Worm (Caenorhabditis elegans) whole organism, young adult: ENCODE results near the gene T01B7.9.

ENCODE experiments used
- B0019.2 ChIP-seq: fragments of 200-800 bp; sonication (Bioruptor generic); conservative IDR thresholded peaks from 2 replicates; pipeline ENCODE4 v1.3.6; 2022; ENCODE audit warnings: missing genetic modification reagents, missing genetic modification characterization, missing compliant biosample characterization
- F23B12.7 ChIP-seq: sonication (generic microtip); optimal IDR thresholded peaks from 2 replicates; lab custom pipeline; 2017; ENCODE audit warnings: missing genetic modification characterization, mild to moderate bottlenecking, missing compliant biosample characterization, antibody characterized with exemption, moderate library complexity; ENCODE audit not compliant: insufficient read depth
- F52B5.7 ChIP-seq: sonication (generic microtip); optimal IDR thresholded peaks from 2 replicates; lab custom pipeline; 2016; ENCODE audit warnings: mild to moderate bottlenecking, missing genetic modification characterization, missing compliant biosample characterization
- F57A8.1 ChIP-seq: fragments of 200-800 bp; sonication (Bioruptor generic); optimal IDR thresholded peaks from 2 replicates; lab custom pipeline; 2018; ENCODE audit warnings: mild to moderate bottlenecking, missing genetic modification characterization, moderate library complexity, missing compliant biosample characterization
- F57C9.4 ChIP-seq: sonication (generic microtip); optimal IDR thresholded peaks from 2 replicates; lab custom pipeline; 2017; ENCODE audit warnings: mild to moderate bottlenecking, missing genetic modification characterization, missing compliant biosample characterization
- K12H6.12 ChIP-seq: fragments of 200-800 bp; sonication (Bioruptor generic); optimal IDR thresholded peaks from 2 replicates; lab custom pipeline; 2018; ENCODE audit warnings: mild to moderate bottlenecking, missing genetic modification characterization, missing compliant biosample characterization
- T26A5.8 ChIP-seq: sonication (generic microtip); optimal IDR thresholded peaks from 2 replicates; lab custom pipeline; 2016; ENCODE audit warnings: missing genetic modification characterization, missing compliant biosample characterization
- Y67H2A.10 ChIP-seq: fragments of 200-800 bp; sonication (Bioruptor generic); conservative IDR thresholded peaks from 2 replicates; pipeline ENCODE4 v1.3.6; 2022; ENCODE audit warnings: missing genetic modification reagents, missing genetic modification characterization, missing compliant biosample characterization
- Y95B8A.8 ChIP-seq: fragments of 200-800 bp; sonication (Bioruptor generic); IDR thresholded peaks from 2 replicates; pipeline ENCODE4 v1.3.6; 2022; ENCODE audit warnings: missing genetic modification reagents, missing genetic modification characterization, missing compliant biosample characterization
- ama-1 ChIP-seq, 3 experiments: fragments of 150-350 bp in 1 of 3; sonication (generic microtip) in 2 of 3; optimal IDR thresholded peaks; 2 replicates each; lab custom pipeline; 2014 to 2018; ENCODE audit warnings: missing biosample characterization in 2 of 3, missing genetic modification characterization in 2 of 3, missing genetic modification reagents in 2 of 3
- aptf-2 ChIP-seq: fragments of 200-800 bp; sonication (Bioruptor generic); conservative IDR thresholded peaks from 2 replicates; pipeline ENCODE4 v1.3.6; 2022; ENCODE audit warnings: missing genetic modification reagents, missing genetic modification characterization, missing compliant biosample characterization
- aptf-3 ChIP-seq: fragments of 200-800 bp; sonication (Bioruptor generic); IDR thresholded peaks from 2 replicates; pipeline ENCODE4 v1.3.6; 2022; ENCODE audit warnings: missing genetic modification characterization, missing compliant biosample characterization
- athp-1 ChIP-seq: sonication (generic microtip); optimal IDR thresholded peaks from 2 replicates; lab custom pipeline; 2017; ENCODE audit warnings: mild to moderate bottlenecking, missing genetic modification characterization, missing compliant biosample characterization
- attf-5 ChIP-seq: fragments of 200-800 bp; sonication (Bioruptor generic); optimal IDR thresholded peaks from 2 replicates; lab custom pipeline; 2018; ENCODE audit warnings: mild to moderate bottlenecking, missing genetic modification characterization, missing compliant biosample characterization
- ceh-79 ChIP-seq: sonication (generic microtip); optimal IDR thresholded peaks from 2 replicates; lab custom pipeline; 2017; ENCODE audit warnings: mild to moderate bottlenecking, missing genetic modification characterization, missing compliant biosample characterization
- dox-1 ChIP-seq: fragments of 200-800 bp; sonication (Bioruptor generic); IDR thresholded peaks from 2 replicates; pipeline ENCODE4 v1.3.6; 2022; ENCODE audit warnings: missing genetic modification reagents, missing genetic modification characterization, missing compliant biosample characterization
- hlh-26 ChIP-seq: fragments of 200-800 bp; sonication (Bioruptor generic); conservative IDR thresholded peaks from 2 replicates; pipeline ENCODE4 v1.3.6; 2022; ENCODE audit warnings: missing genetic modification reagents, missing genetic modification characterization, missing compliant biosample characterization
- hmg-1.2 ChIP-seq: fragments of 200-800 bp; sonication (Bioruptor generic); IDR thresholded peaks from 2 replicates; pipeline ENCODE4 v1.3.6; 2022; ENCODE audit warnings: missing genetic modification reagents, missing genetic modification characterization, missing compliant biosample characterization
- hsf-1 ChIP-seq: fragments of 200-800 bp; sonication (Bioruptor generic); IDR thresholded peaks from 2 replicates; pipeline ENCODE4 v1.3.6; 2022; ENCODE audit warnings: missing genetic modification reagents, missing genetic modification characterization, missing compliant biosample characterization
- lag-1 ChIP-seq: fragments of 200-800 bp; sonication (Bioruptor generic); IDR thresholded peaks from 2 replicates; pipeline ENCODE4 v1.3.6; 2022; ENCODE audit warnings: missing genetic modification reagents, missing genetic modification characterization, missing compliant biosample characterization
- lin-35 ChIP-seq, 3 experiments: fragments of 150-350 bp in 2 of 3; sonication (generic microtip) in 1 of 3; optimal IDR thresholded peaks; 2 replicates each; lab custom pipeline; 2014 to 2018; ENCODE audit warnings: missing biosample characterization in 3 of 3, missing genetic modification characterization in 3 of 3, missing genetic modification reagents in 3 of 3
- lin-40 ChIP-seq: sonication (generic microtip); optimal IDR thresholded peaks from 2 replicates; lab custom pipeline; 2016; ENCODE audit warnings: missing genetic modification characterization, mild to moderate bottlenecking, missing compliant biosample characterization, missing genotype, missing genetic modification reagents
- lsl-1 ChIP-seq: fragments of 200-800 bp; sonication (Bioruptor generic); optimal IDR thresholded peaks from 2 replicates; lab custom pipeline; 2018; ENCODE audit warnings: mild to moderate bottlenecking, missing genetic modification characterization, moderate library complexity, missing compliant biosample characterization
- madf-10 ChIP-seq: sonication (generic microtip); optimal IDR thresholded peaks from 2 replicates; lab custom pipeline; 2016; ENCODE audit warnings: mild to moderate bottlenecking, missing genetic modification characterization, missing compliant biosample characterization
- madf-8 ChIP-seq: fragments of 200-800 bp; sonication (Bioruptor generic); conservative IDR thresholded peaks from 2 replicates; pipeline ENCODE4 v1.3.6; 2022; ENCODE audit warnings: missing genetic modification reagents, missing genetic modification characterization, missing compliant biosample characterization
- nfya-1 ChIP-seq: sonication (generic microtip); optimal IDR thresholded peaks from 2 replicates; lab custom pipeline; 2017; ENCODE audit warnings: antibody characterized with exemption, missing compliant biosample characterization, missing genetic modification characterization, borderline replicate concordance; ENCODE audit not compliant: insufficient read depth
- nhr-120 ChIP-seq: fragments of 200-800 bp; sonication (Bioruptor generic); IDR thresholded peaks from 2 replicates; pipeline ENCODE4 v1.3.6; 2022; ENCODE audit warnings: missing genetic modification characterization, missing compliant biosample characterization
- nhr-179 ChIP-seq: sonication (generic microtip); optimal IDR thresholded peaks from 2 replicates; lab custom pipeline; 2016; ENCODE audit warnings: mild to moderate bottlenecking, missing genetic modification characterization, missing compliant biosample characterization
- pha-4 ChIP-seq: fragments of 150-350 bp; sonication (generic microtip); optimal IDR thresholded peaks from 2 replicates; lab custom pipeline; 2014; ENCODE audit warnings: missing biosample characterization, missing genetic modification reagents, missing genetic modification characterization
- sdz-38 ChIP-seq: sonication (generic microtip); optimal IDR thresholded peaks from 2 replicates; lab custom pipeline; 2016; ENCODE audit warnings: missing genotype, missing genetic modification characterization, missing compliant biosample characterization
- sptf-2 ChIP-seq: fragments of 200-800 bp; sonication (Bioruptor generic); optimal IDR thresholded peaks from 2 replicates; lab custom pipeline; 2018; ENCODE audit warnings: mild to moderate bottlenecking, missing genetic modification characterization, missing compliant biosample characterization
- tlf-1 ChIP-seq: fragments of 200-800 bp; sonication (Bioruptor generic); optimal IDR thresholded peaks from 2 replicates; lab custom pipeline; 2018; ENCODE audit warnings: mild to moderate bottlenecking, missing genetic modification characterization, missing compliant biosample characterization
- unc-62 ChIP-seq: fragments of 150-350 bp; optimal IDR thresholded peaks from 2 replicates; lab custom pipeline; 2014; ENCODE audit warnings: missing biosample characterization, missing genetic modification reagents, missing genetic modification characterization
- zim-3 ChIP-seq: sonication (generic microtip); optimal IDR thresholded peaks from 2 replicates; lab custom pipeline; 2017; ENCODE audit warnings: mild to moderate bottlenecking, missing genetic modification characterization, moderate library complexity, missing compliant biosample characterization

Gene T01B7.9

DNA sequence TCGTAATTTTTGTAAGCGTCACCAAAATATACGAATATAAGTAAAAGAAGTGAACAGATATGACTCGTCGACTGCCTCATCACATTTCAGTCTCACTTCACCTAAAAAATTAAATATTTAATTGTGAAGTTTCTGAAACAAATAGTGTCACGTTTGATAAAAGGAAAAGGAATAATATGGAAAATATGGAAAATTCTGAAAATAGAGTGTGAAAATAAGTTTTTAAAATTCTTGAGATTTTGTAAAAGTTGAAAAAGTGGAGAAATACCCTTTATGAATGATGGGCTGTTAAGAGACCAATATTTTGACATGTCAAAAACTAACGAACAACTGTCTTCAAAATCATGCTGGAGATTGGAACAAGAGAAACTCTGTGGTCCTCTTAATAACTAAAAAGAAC lies at the start of gene T01B7.9:
Gene T01B7.9, minus strand, starts transcription at position 101 of the 400 bp plus-strand sequence.
- TF ChIP-seq hlh-26: no peak
- no peak for TF ChIP-seq zim-3 (tag; lab: Kevin White, UChicago)
- no peak for TF ChIP-seq attf-5 (GFP tag; lab: Kevin White, UChicago)
- TF ChIP-seq tlf-1 (GFP tag; lab: Kevin White, UChicago): no peak
- no peak for TF ChIP-seq sdz-38 (tag; lab: Kevin White, UChicago)
- no peak for TF ChIP-seq Y67H2A.10 (GFP tag; lab: Robert Waterston, UW)
- TF ChIP-seq nhr-120 (GFP tag; lab: Robert Waterston, UW): no peak
- no peak for TF ChIP-seq athp-1 (tag; lab: Kevin White, UChicago)
- no peak for TF ChIP-seq nhr-179 (tag; lab: Kevin White, UChicago)
- no peak for TF ChIP-seq nfya-1
- TF ChIP-seq lag-1 (GFP tag; lab: Robert Waterston, UW): no peak
- TF ChIP-seq ama-1 (optimal IDR thresholded peaks at IDR 0.05; lab: Kevin White, UChicago): no peak
- no peak for TF ChIP-seq ama-1 (GFP tag; optimal IDR thresholded peaks at IDR 0.05; lab: Kevin White, UChicago)
- TF ChIP-seq F52B5.7 (tag; lab: Kevin White, UChicago): no peak
- TF ChIP-seq madf-8 (GFP tag; lab: Robert Waterston, UW): no peak
- TF ChIP-seq Y95B8A.8 (GFP tag; lab: Robert Waterston, UW): no peak
- no peak for TF ChIP-seq pha-4 (tag; lab: Kevin White, UChicago)
- TF ChIP-seq dox-1 (GFP tag; lab: Robert Waterston, UW): no peak
- TF ChIP-seq hsf-1 (GFP tag; lab: Robert Waterston, UW): no peak
- TF ChIP-seq, all 124 proteins: peak for 0

DNA sequence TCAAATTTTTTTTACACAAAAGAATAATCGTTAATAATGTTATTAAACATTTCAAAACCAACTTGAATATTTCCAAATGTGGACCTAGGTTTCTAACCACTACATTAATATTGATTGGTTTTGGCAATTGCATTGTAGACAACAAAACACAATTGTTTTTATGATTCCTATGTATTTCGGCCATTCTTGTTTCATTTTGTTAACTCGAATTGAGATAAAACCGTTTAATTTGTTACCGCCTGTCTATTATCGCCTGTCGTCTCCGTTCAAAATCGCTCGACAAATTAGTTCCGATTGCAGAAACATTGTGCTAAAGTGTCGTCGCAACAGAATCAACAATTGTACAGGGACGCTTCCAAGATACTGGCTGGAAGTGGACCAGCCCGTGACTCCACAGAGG lies 44.1 kb upstream of the T01B7.9 start, which contains the start of gene let-19:
Gene let-19, plus strand, starts transcription at position 301 of the 400 bp plus-strand sequence.
- TF ChIP-seq lin-40 (tag; lab: Kevin White, UChicago) (no peak), athp-1 (tag; lab: Kevin White, UChicago) (no peak), ceh-79 (no peak), aptf-2 (GFP tag; lab: Robert Waterston, UW) (no peak), aptf-3 (GFP tag; lab: Robert Waterston, UW) (no peak), unc-62 (GFP tag; lab: Kevin White, UChicago) (no peak), nfya-1 (no peak), K12H6.12 (tag; lab: Kevin White, UChicago) (no peak), B0019.2 (GFP tag; lab: Robert Waterston, UW) (no peak), nhr-179 (tag; lab: Kevin White, UChicago) (no peak), zim-3 (tag; lab: Kevin White, UChicago) (no peak), T26A5.8 (tag; lab: Kevin White, UChicago) (no peak), lsl-1 (GFP tag; lab: Kevin White, UChicago) (no peak), F57A8.1 (GFP tag; lab: Kevin White, UChicago) (no peak), lin-35 (GFP tag; optimal IDR thresholded peaks at IDR 0.05; lab: Kevin White, UChicago) (no peak)

DNA sequence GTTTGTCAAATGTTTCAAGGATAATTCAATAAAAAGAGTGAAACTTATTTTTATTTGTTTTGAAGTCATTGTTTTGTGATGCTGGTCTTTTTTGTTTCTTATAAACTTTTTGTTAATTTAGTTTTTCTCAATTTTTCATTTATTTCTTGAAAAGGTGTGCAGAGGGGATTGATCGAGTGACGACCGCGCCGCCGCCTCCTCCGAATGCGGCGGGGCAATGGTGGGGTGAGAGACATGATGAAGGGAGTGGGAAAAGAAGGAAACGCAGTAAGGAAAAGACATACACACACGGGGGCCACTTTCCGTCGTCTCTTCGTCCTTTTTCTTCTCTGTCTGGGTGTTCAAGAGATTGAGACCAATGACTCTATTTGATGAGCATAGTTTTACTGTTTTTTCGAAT lies 42.8 kb upstream of the T01B7.9 start:
- TF ChIP-seq F57C9.4 (tag; lab: Kevin White, UChicago) (no peak), madf-10 (tag; lab: Kevin White, UChicago) (peak; percentile 8), hmg-1.2 (GFP tag; lab: Robert Waterston, UW) (peak; percentile 41; the same call in 1 of the 2 replicates), sptf-2 (GFP tag; lab: Kevin White, UChicago) (no peak), nhr-179 (tag; lab: Kevin White, UChicago) (no peak), dox-1 (GFP tag; lab: Robert Waterston, UW) (0 out of 2 replicates have a peak, but pooled peaks have one; percentile 29), F23B12.7 (tag; lab: Kevin White, UChicago) (peak; percentile 32)
